Worm (Caenorhabditis elegans) whole organism, L1 larva: ENCODE results near the gene F42C5.5.
A peak's percentile ranks its signal among the peaks of the same experiment; 100 is the strongest.

Experiments used
- F16B12.6 ChIP-seq: fragments of 150-350 bp; optimal IDR thresholded peaks from 2 replicates; lab custom pipeline; 2014; ENCODE audit warnings: missing biosample characterization, missing genetic modification characterization
- aha-1 ChIP-seq: fragments of 150-350 bp; optimal IDR thresholded peaks from 2 replicates; lab custom pipeline; 2014; ENCODE audit warnings: missing biosample characterization, missing genetic modification characterization
- alr-1 ChIP-seq: fragments of 200-800 bp; sonication (Bioruptor generic); optimal IDR thresholded peaks from 2 replicates; lab custom pipeline; 2018; ENCODE audit warnings: borderline replicate concordance, mild to moderate bottlenecking, missing genetic modification characterization, missing compliant biosample characterization
- ceh-82 ChIP-seq, 3 experiments: fragments of 150-350 bp in 1 of 3; sonication (generic microtip) in 2 of 3; optimal IDR thresholded peaks; 2 replicates each; lab custom pipeline; 2014 to 2017; ENCODE audit warnings: missing biosample characterization in 3 of 3, missing genetic modification characterization in 3 of 3
- ces-1 ChIP-seq: fragments of 150-350 bp; optimal IDR thresholded peaks from 2 replicates; lab custom pipeline; 2014; ENCODE audit warnings: missing biosample characterization, missing genetic modification reagents, missing genetic modification characterization
- efl-1 ChIP-seq, 4 experiments: fragments of 150-350 bp; optimal IDR thresholded peaks in 3 of 4; peaks in 1 of 4; 1 replicate in 1 of 4; 2 replicates in 3 of 4; lab custom pipeline; 2014; ENCODE audit warnings: missing biosample characterization in 2 of 4, missing genetic modification characterization in 2 of 4, missing genetic modification reagents in 2 of 4
- elt-2 ChIP-seq: sonication (generic microtip); optimal IDR thresholded peaks from 2 replicates; lab custom pipeline; 2016; ENCODE audit warnings: missing genetic modification characterization, mild to moderate bottlenecking, inconsistent platforms, missing compliant biosample characterization, missing genetic modification reagents
- elt-3 ChIP-seq, 6 experiments: fragments of 150-350 bp in 1 of 6; sonication (generic microtip); optimal IDR thresholded peaks; 2 replicates each; lab custom pipeline; 2017 to 2018; ENCODE audit warnings: missing biosample characterization in 6 of 6, missing genetic modification characterization in 6 of 6, inconsistent platforms in 1 of 6
- ets-5 ChIP-seq: fragments of 200-800 bp; sonication (Bioruptor generic); IDR thresholded peaks from 2 replicates; pipeline ENCODE4 v1.3.6; 2022; ENCODE audit warnings: missing genetic modification characterization, missing compliant biosample characterization
- fkh-10 ChIP-seq: sonication (generic microtip); optimal IDR thresholded peaks from 2 replicates; lab custom pipeline; 2017; ENCODE audit warnings: missing biosample characterization, missing genetic modification reagents, missing genetic modification characterization
- fkh-4 ChIP-seq: sonication (generic microtip); optimal IDR thresholded peaks from 2 replicates; lab custom pipeline; 2016; ENCODE audit warnings: missing compliant biosample characterization, missing genetic modification characterization, borderline replicate concordance
- fkh-8 ChIP-seq: sonication (generic microtip); optimal IDR thresholded peaks from 2 replicates; lab custom pipeline; 2016; ENCODE audit warnings: mild to moderate bottlenecking, missing genetic modification characterization, missing compliant biosample characterization
- fos-1 ChIP-seq: fragments of 150-350 bp; optimal IDR thresholded peaks from 2 replicates; lab custom pipeline; 2014; ENCODE audit warnings: missing biosample characterization, missing genetic modification characterization
- grh-1 ChIP-seq: fragments of 200-800 bp; sonication (Bioruptor generic); IDR thresholded peaks from 2 replicates; pipeline ENCODE4 v1.3.6; 2022; ENCODE audit warnings: missing genetic modification reagents, missing genetic modification characterization, missing compliant biosample characterization
- hlh-4 ChIP-seq: sonication (generic microtip); optimal IDR thresholded peaks from 2 replicates; lab custom pipeline; 2016; ENCODE audit warnings: mild to moderate bottlenecking, missing genetic modification characterization, missing compliant biosample characterization
- isw-1 ChIP-seq: fragments of 200-800 bp; sonication (Bioruptor generic); IDR thresholded peaks from 2 replicates; pipeline ENCODE4 v1.3.6; 2022; ENCODE audit warnings: missing genetic modification characterization, missing compliant biosample characterization
- jun-1 ChIP-seq: fragments of 150-350 bp; optimal IDR thresholded peaks from 2 replicates; lab custom pipeline; 2014; ENCODE audit warnings: missing biosample characterization, missing genetic modification reagents, missing genetic modification characterization
- lin-13 ChIP-seq: fragments of 150-350 bp; optimal IDR thresholded peaks from 2 replicates; lab custom pipeline; 2014; ENCODE audit warnings: missing biosample characterization, missing genetic modification reagents, missing genetic modification characterization
- lin-14 ChIP-seq: fragments of 200-800 bp; sonication (Bioruptor generic); optimal IDR thresholded peaks from 2 replicates; lab custom pipeline; 2018; ENCODE audit warnings: mild to moderate bottlenecking, missing genetic modification characterization, moderate library complexity, missing compliant biosample characterization
- lin-15B ChIP-seq: fragments of 150-350 bp; sonication (generic microtip); optimal IDR thresholded peaks from 3 replicates; lab custom pipeline; 2014; ENCODE audit warnings: missing biosample characterization, missing genetic modification characterization
- lin-35 ChIP-seq, 2 experiments: fragments of 150-350 bp; optimal IDR thresholded peaks; 2 replicates each; lab custom pipeline; 2014; ENCODE audit warnings: missing biosample characterization in 2 of 2, missing genetic modification characterization in 2 of 2, missing genetic modification reagents in 2 of 2
- lin-39 ChIP-seq: fragments of 150-350 bp; optimal IDR thresholded peaks from 2 replicates; lab custom pipeline; 2014; ENCODE audit warnings: missing biosample characterization, missing genetic modification reagents, missing genetic modification characterization
- lsy-2 ChIP-seq, 2 experiments: fragments of 150-350 bp; optimal IDR thresholded peaks; 2 replicates each; lab custom pipeline; 2014; ENCODE audit warnings: missing biosample characterization in 2 of 2, missing genetic modification characterization in 2 of 2
- mab-9 ChIP-seq: fragments of 200-800 bp; sonication (Bioruptor generic); IDR thresholded peaks from 2 replicates; pipeline ENCODE4 v1.3.6; 2022; ENCODE audit warnings: missing genetic modification reagents, missing genetic modification characterization, missing compliant biosample characterization
- nhr-12 ChIP-seq: sonication (generic microtip); optimal IDR thresholded peaks from 2 replicates; lab custom pipeline; 2017; ENCODE audit warnings: missing biosample characterization, missing genetic modification characterization
- nhr-20 ChIP-seq: sonication (generic microtip); optimal IDR thresholded peaks from 2 replicates; lab custom pipeline; 2016; ENCODE audit warnings: mild to moderate bottlenecking, missing genetic modification characterization, missing compliant biosample characterization
- nhr-84 ChIP-seq: sonication (generic microtip); optimal IDR thresholded peaks from 2 replicates; lab custom pipeline; 2017; ENCODE audit warnings: missing biosample characterization, missing genetic modification characterization
- nhr-90 ChIP-seq: sonication (generic microtip); optimal IDR thresholded peaks from 2 replicates; lab custom pipeline; 2016; ENCODE audit warnings: mild to moderate bottlenecking, missing genetic modification characterization, missing compliant biosample characterization; ENCODE audit not compliant: poor library complexity
- pqm-1 ChIP-seq: sonication (generic microtip); optimal IDR thresholded peaks from 3 replicates; lab custom pipeline; 2017; ENCODE audit warnings: missing biosample characterization, missing genetic modification characterization
- snu-23 ChIP-seq: sonication (generic microtip); optimal IDR thresholded peaks from 2 replicates; lab custom pipeline; 2016; ENCODE audit warnings: missing genetic modification characterization, missing compliant biosample characterization
- tbx-2 ChIP-seq: sonication (generic microtip); optimal IDR thresholded peaks from 2 replicates; lab custom pipeline; 2016; ENCODE audit warnings: missing genetic modification characterization, missing compliant biosample characterization
- unc-98 ChIP-seq: fragments of 200-800 bp; sonication (Bioruptor generic); IDR thresholded peaks from 2 replicates; pipeline ENCODE4 v1.3.6; 2022; ENCODE audit warnings: missing genetic modification characterization, missing compliant biosample characterization
- vab-15 ChIP-seq: sonication (generic microtip); optimal IDR thresholded peaks from 2 replicates; lab custom pipeline; 2017; ENCODE audit warnings: missing genotype, mild to moderate bottlenecking, missing genetic modification characterization, missing compliant biosample characterization
- zag-1 ChIP-seq: fragments of 150-350 bp; optimal IDR thresholded peaks from 2 replicates; lab custom pipeline; 2014; ENCODE audit warnings: missing biosample characterization, missing genetic modification characterization

F42C5.5 gene

DNA sequence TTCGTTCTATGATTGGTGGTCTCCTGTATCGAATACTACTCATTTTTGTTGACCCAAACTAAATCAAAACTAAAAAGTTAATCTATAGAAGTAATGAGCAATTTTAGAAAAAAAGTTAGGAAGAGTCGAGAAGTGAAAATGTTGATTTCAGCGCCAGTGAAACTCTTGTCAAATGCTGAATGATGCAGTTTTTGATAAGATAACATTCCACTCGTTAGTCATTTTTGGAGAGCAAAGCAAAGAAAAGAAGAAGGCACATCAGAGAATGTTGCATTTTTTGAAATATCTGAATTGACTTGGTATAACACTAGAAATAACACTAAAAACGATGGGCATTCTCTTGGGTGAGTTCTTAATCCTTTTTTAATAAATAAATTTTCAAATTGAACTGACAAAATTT, 34.9 kb upstream of the F42C5.5 start, which contains the start of gene sqst-2:
Gene sqst-2, minus strand, starts transcription at position 58 of the 400 bp plus-strand sequence.
- TF ChIP-seq vab-15 (tag; lab: Kevin White, UChicago) = no peak
- TF ChIP-seq ets-5 (GFP tag; lab: Robert Waterston, UW) = no peak
- TF ChIP-seq hlh-4 (tag; lab: Kevin White, UChicago) = no peak
- TF ChIP-seq lin-14 (GFP tag; lab: Kevin White, UChicago) = no peak
- no peak for TF ChIP-seq snu-23 (GFP tag; lab: Kevin White, UChicago)
- no peak for TF ChIP-seq F16B12.6 (tag; lab: Kevin White, UChicago)
- TF ChIP-seq ceh-82 (tag; optimal IDR thresholded peaks at IDR 0.05; lab: Kevin White, UChicago) = no peak
- no peak for TF ChIP-seq unc-98 (GFP tag; lab: Robert Waterston, UW)
- no peak for TF ChIP-seq alr-1

DNA sequence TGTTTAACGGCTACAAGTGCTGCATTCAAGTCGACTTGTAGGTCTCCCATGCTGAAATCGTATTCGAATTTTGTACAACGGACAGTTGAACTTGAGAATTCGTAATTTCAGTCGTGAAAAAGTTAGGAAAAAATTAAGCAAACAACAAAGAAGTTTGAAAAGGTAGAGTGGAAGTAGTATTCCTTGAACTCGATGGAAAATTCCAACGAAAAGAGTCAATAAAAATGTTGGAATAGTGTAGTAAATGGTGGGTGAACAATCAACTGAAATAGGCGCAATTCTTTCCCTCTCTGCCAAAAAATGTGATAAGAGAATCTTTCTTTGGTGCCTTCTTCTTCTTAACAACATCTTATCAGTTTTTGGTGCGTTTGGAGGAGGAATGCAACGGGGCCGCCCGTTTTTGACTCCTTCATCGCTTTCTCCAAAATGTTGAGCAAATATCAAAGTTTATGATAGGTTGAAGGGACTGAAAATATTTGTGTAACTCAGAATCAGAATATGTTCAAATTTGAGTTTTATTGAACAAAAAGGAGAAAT, 32.7 kb upstream of the F42C5.5 start, which contains the start of gene ifo-1:
Gene ifo-1, minus strand, starts transcription at position 51 of the 537 bp plus-strand sequence.
- peak; percentile 10 for TF ChIP-seq nhr-90
- TF ChIP-seq lin-13 = no peak
- no peak for TF ChIP-seq snu-23 (GFP tag; lab: Kevin White, UChicago)
- TF ChIP-seq pqm-1 (tag; lab: Kevin White, UChicago) = peak; percentile 70
- TF ChIP-seq nhr-20 (tag; lab: Kevin White, UChicago) = peak; percentile 20
- no peak for TF ChIP-seq nhr-12 (tag; lab: Kevin White, UChicago)
- no peak for TF ChIP-seq hlh-4 (tag; lab: Kevin White, UChicago)
- TF ChIP-seq zag-1 (tag; lab: Kevin White, UChicago) = no peak
- TF ChIP-seq lin-15B (tag; lab: Kevin White, UChicago) = no peak
- TF ChIP-seq elt-2 (tag; lab: Kevin White, UChicago) = peak; percentile 88
- no peak for TF ChIP-seq grh-1 (GFP tag; lab: Robert Waterston, UW)
- TF ChIP-seq isw-1 (GFP tag; lab: Robert Waterston, UW) = no peak
- TF ChIP-seq lin-35 (GFP tag; optimal IDR thresholded peaks at IDR 0.05; lab: Kevin White, UChicago) = peak in 1 of 2 experiments; percentile 33
- TF ChIP-seq, all 84 proteins: peak for 5

- no peak for TF ChIP-seq efl-1 (optimal IDR thresholded peaks at IDR 0.05; lab: Kevin White, UChicago)
- peak in 1 of 2 experiments; percentile 28 for TF ChIP-seq efl-1 (GFP tag; optimal IDR thresholded peaks at IDR 0.05 in 1 of 2; lab: Kevin White, UChicago)
- TF ChIP-seq mab-9 (GFP tag; lab: Robert Waterston, UW) = no peak
- peak; percentile 52 for TF ChIP-seq elt-2 (tag; lab: Kevin White, UChicago)
- TF ChIP-seq jun-1 (tag; lab: Kevin White, UChicago) = no peak
These were observed 31.7 kb upstream of the F42C5.5 start for ce11 chrIV:7325698-7326097.

ce11 chrIV:7324913-7325312, 30.9 kb upstream of the F42C5.5 start:
- TF ChIP-seq elt-3 (tag; optimal IDR thresholded peaks at IDR 0.05; lab: Kevin White, UChicago) = no peak
- no peak for TF ChIP-seq fkh-4 (tag; lab: Kevin White, UChicago)
- no peak for TF ChIP-seq isw-1 (GFP tag; lab: Robert Waterston, UW)
- TF ChIP-seq tbx-2 = no peak
- TF ChIP-seq lin-39 (tag; lab: Kevin White, UChicago) = no peak
- no peak for TF ChIP-seq nhr-84
- TF ChIP-seq ces-1 = no peak
- TF ChIP-seq aha-1 (tag; lab: Kevin White, UChicago) = no peak
- no peak for TF ChIP-seq lsy-2 (tag; optimal IDR thresholded peaks at IDR 0.05; lab: Kevin White, UChicago)
- no peak for TF ChIP-seq fos-1
- no peak for TF ChIP-seq fkh-8
- TF ChIP-seq fkh-10 (GFP tag; lab: Kevin White, UChicago) = no peak
- no peak for TF ChIP-seq nhr-20 (tag; lab: Kevin White, UChicago)
